Fruit fly (Drosophila melanogaster): ENCODE measurements around the gene CG10352.

CG10352 gene

dm6 chrX:11848507-11849264 lies 28.3 kb downstream of the CG10352 start (continued):
- peak; percentile 16 for TF ChIP-seq gcm (GFP tag; optimal IDR thresholded peaks at IDR 0.05)
- peak; percentile 18 for TF ChIP-seq sens (GFP tag)
- TF ChIP-seq CG12299 (tag; optimal IDR thresholded peaks at IDR 0.05) = peak; percentile 13
- 0 out of 3 replicates have a peak, but pooled peaks have one; percentile 28 for TF ChIP-seq Aef1 (GFP tag; IDR thresholded peaks at IDR 0.05)
- TF ChIP-seq tio (GFP tag; optimal IDR thresholded peaks at IDR 0.05) = no peak
- peak; percentile 85 for TF ChIP-seq vvl (GFP tag; IDR thresholded peaks at IDR 0.05)
- no peak for TF ChIP-seq her (GFP tag; optimal IDR thresholded peaks at IDR 0.05)
- TF ChIP-seq Ada2b (GFP tag; IDR thresholded peaks at IDR 0.05) = peak; percentile 44; the same call in 1 of the 2 replicates
- TF ChIP-seq CG6854 (GFP tag; optimal IDR thresholded peaks at IDR 0.05) = no peak
- TF ChIP-seq phol (tag; optimal IDR thresholded peaks at IDR 0.05) = peak; percentile 58
- peak; percentile 34 for TF ChIP-seq caup (GFP tag; optimal IDR thresholded peaks at IDR 0.05; ENCODE audit: severe bottlenecking)
- 0 out of 2 replicates have a peak, but pooled peaks have one; percentile 43 for TF ChIP-seq Atf6 (GFP tag; IDR thresholded peaks at IDR 0.05)
- no peak for TF ChIP-seq prd (optimal IDR thresholded peaks at IDR 0.05)
- peak; percentile 38; the same call in 2 of the 3 replicates for TF ChIP-seq prd (GFP tag; IDR thresholded peaks at IDR 0.05)
- peak; percentile 36 for TF ChIP-seq Vsx1 (GFP tag; optimal IDR thresholded peaks at IDR 0.05)
- TF ChIP-seq tap (tag; optimal IDR thresholded peaks at IDR 0.05) = peak; percentile 50
- peak; percentile 65 for TF ChIP-seq Blimp-1 (GFP tag; optimal IDR thresholded peaks at IDR 0.05)
- TF ChIP-seq ewg (GFP tag; optimal IDR thresholded peaks at IDR 0.05) = peak; percentile 14
- no peak for TF ChIP-seq hkb (optimal IDR thresholded peaks at IDR 0.05)
- TF ChIP-seq hkb (GFP tag; IDR thresholded peaks at IDR 0.05) = peak; percentile 70
- TF ChIP-seq nerfin-1 (tag; optimal IDR thresholded peaks at IDR 0.05) = peak; percentile 13
- TF ChIP-seq grau (tag; optimal IDR thresholded peaks at IDR 0.05) = peak; percentile 60
- 0 out of 2 replicates have a peak, but pooled peaks have one; percentile 40 for TF ChIP-seq sisA (GFP tag; IDR thresholded peaks at IDR 0.05)
- peak; percentile 13 for TF ChIP-seq Nf-YC (tag; optimal IDR thresholded peaks at IDR 0.05)
- TF ChIP-seq fd3F (GFP tag; optimal IDR thresholded peaks at IDR 0.05) = peak; percentile 60
- peak; percentile 10 for TF ChIP-seq CG9817 (tag; optimal IDR thresholded peaks at IDR 0.05)
- TF ChIP-seq gsb-n (tag; optimal IDR thresholded peaks at IDR 0.05) = peak; percentile 5
- peak; percentile 49 for TF ChIP-seq CG12391 (tag; optimal IDR thresholded peaks at IDR 0.05)
- TF ChIP-seq bcd (GFP tag; optimal IDR thresholded peaks at IDR 0.05) = peak; percentile 8
- peak; percentile 34 for TF ChIP-seq CG12659 (GFP tag; optimal IDR thresholded peaks at IDR 0.05)
- TF ChIP-seq tgo (GFP tag; IDR thresholded peaks at IDR 0.05) = peak; percentile 69
- peak; percentile 2 for TF ChIP-seq CG5180 (GFP tag; optimal IDR thresholded peaks at IDR 0.05)
- TF ChIP-seq Meics (GFP tag; optimal IDR thresholded peaks at IDR 0.05) = peak; percentile 44
- TF ChIP-seq sob (GFP tag; IDR thresholded peaks at IDR 0.05) = peak; percentile 41; the same call in 1 of the 2 replicates
- TF ChIP-seq CG12769 (tag; optimal IDR thresholded peaks at IDR 0.05) = peak; percentile 40
- TF ChIP-seq lab (GFP tag; optimal IDR thresholded peaks at IDR 0.05) = peak; percentile 53
- peak; percentile 55 for TF ChIP-seq row (GFP tag; IDR thresholded peaks at IDR 0.05)
- TF ChIP-seq salm (tag; optimal IDR thresholded peaks at IDR 0.05) = peak; percentile 8
- TF ChIP-seq Xbp1 (GFP tag; optimal IDR thresholded peaks at IDR 0.05) = peak; percentile 39
- no peak for TF ChIP-seq Hand (GFP tag; optimal IDR thresholded peaks at IDR 0.05)
- TF ChIP-seq fd96Cb (tag; optimal IDR thresholded peaks at IDR 0.05) = peak; percentile 52
- TF ChIP-seq CG10366 (GFP tag; IDR thresholded peaks at IDR 0.05) = peak; percentile 61
- peak; percentile 35; the same call in 1 of the 2 replicates for TF ChIP-seq Oaz (GFP tag; IDR thresholded peaks at IDR 0.05)
- peak in 1 of 2 experiments; percentile 32 for TF ChIP-seq Eip74EF (GFP tag; optimal IDR thresholded peaks at IDR 0.05)
- 0 out of 2 replicates have a peak, but pooled peaks have one; percentile 8 for TF ChIP-seq CG32532 (GFP tag; IDR thresholded peaks at IDR 0.05)
- TF ChIP-seq CG32772 (GFP tag; IDR thresholded peaks at IDR 0.05) = peak; percentile 35
- no peak for TF ChIP-seq exex (tag; optimal IDR thresholded peaks at IDR 0.05)
- TF ChIP-seq dysf (GFP tag; IDR thresholded peaks at IDR 0.05) = peak; percentile 46; the same call in 1 of the 3 replicates

All from whole organism, embryonic.